Worm (Caenorhabditis elegans): ENCODE results near the gene F38B7.3.

The F38B7.3 gene

ce11 chrV:11531831-11532534, 16.9 kb upstream of the F38B7.3 start (continued):
- TF ChIP-seq egl-27 (tag; optimal IDR thresholded peaks at IDR 0.05) (peak; percentile 80 to 84), unc-62 (GFP tag; optimal IDR thresholded peaks at IDR 0.05) (no peak), isw-1 (GFP tag; IDR thresholded peaks at IDR 0.05) (no peak; the same call in 1 of the 2 replicates), ceh-63 (GFP tag; optimal IDR thresholded peaks at IDR 0.05) (no peak), mep-1 (tag; optimal IDR thresholded peaks at IDR 0.05) (peak; percentile 74), lin-13 (GFP tag; optimal IDR thresholded peaks at IDR 0.05) (peak; percentile 75), F16B12.6 (tag; optimal IDR thresholded peaks at IDR 0.05) (no peak), zip-4 (GFP tag; optimal IDR thresholded peaks at IDR 0.05) (no peak), nhr-28 (tag; optimal IDR thresholded peaks at IDR 0.05) (no peak), mab-9 (GFP tag; IDR thresholded peaks at IDR 0.05) (no peak), fkh-10 (GFP tag; optimal IDR thresholded peaks at IDR 0.05) (no peak), nhr-11 (tag; optimal IDR thresholded peaks at IDR 0.05) (peak; percentile 30), vab-15 (tag; optimal IDR thresholded peaks at IDR 0.05) (peak; percentile 52), xbp-1 (tag; optimal IDR thresholded peaks at IDR 0.05) (peak; percentile 66), elt-3 (tag; optimal IDR thresholded peaks at IDR 0.05) (peak in 5 of 6 experiments; percentile 23 to 82 (median 69)), lsy-2 (tag; optimal IDR thresholded peaks at IDR 0.05) (peak; percentile 67 to 92), nhr-76 (tag; optimal IDR thresholded peaks at IDR 0.05) (no peak), ets-5 (GFP tag; IDR thresholded peaks at IDR 0.05) (no peak), egl-13 (tag; optimal IDR thresholded peaks at IDR 0.05) (no peak), aha-1 (tag; optimal IDR thresholded peaks at IDR 0.05) (no peak), mef-2 (tag; optimal IDR thresholded peaks at IDR 0.05) (peak; percentile 24), hpl-2 (GFP tag; optimal IDR thresholded peaks at IDR 0.05) (peak; percentile 20), lin-14 (GFP tag; optimal IDR thresholded peaks at IDR 0.05) (peak; percentile 97), skn-1 (tag; optimal IDR thresholded peaks at IDR 0.05) (peak; percentile 62), jun-1 (tag; optimal IDR thresholded peaks at IDR 0.05) (peak; percentile 58), nhr-85 (tag) (peak; percentile 99), ama-1 (optimal IDR thresholded peaks at IDR 0.05) (no peak), rnt-1 (tag; optimal IDR thresholded peaks at IDR 0.05) (peak; percentile 79), dsc-1 (tag; optimal IDR thresholded peaks at IDR 0.05) (peak; percentile 97), aly-2 (tag; optimal IDR thresholded peaks at IDR 0.05) (no peak), nhr-19 (GFP tag; conservative IDR thresholded peaks at IDR 0.05) (peak; percentile 84), nhr-90 (tag; optimal IDR thresholded peaks at IDR 0.05; ENCODE audit: poor library complexity) (peak; percentile 88), C34B4.2 (tag; optimal IDR thresholded peaks at IDR 0.05) (no peak), grh-1 (GFP tag; IDR thresholded peaks at IDR 0.05) (peak; percentile 77), tlp-1 (tag; optimal IDR thresholded peaks at IDR 0.05) (no peak), unc-30 (tag; optimal IDR thresholded peaks at IDR 0.05) (no peak), sptf-1 (tag; optimal IDR thresholded peaks at IDR 0.05) (no peak), zag-1 (tag; optimal IDR thresholded peaks at IDR 0.05) (no peak), hlh-17 (GFP tag; optimal IDR thresholded peaks at IDR 0.05; ENCODE audit: borderline replicate concordance) (no peak), efl-1 (optimal IDR thresholded peaks at IDR 0.05) (peak; percentile 56 to 57), efl-1 (GFP tag; optimal IDR thresholded peaks at IDR 0.05 in 1 of 2) (peak; percentile 26 to 95), ceh-90 (tag; optimal IDR thresholded peaks at IDR 0.05) (no peak), nhr-12 (tag; optimal IDR thresholded peaks at IDR 0.05) (no peak), pag-3 (tag; optimal IDR thresholded peaks at IDR 0.05; ENCODE audit: borderline replicate concordance, insufficient read depth) (peak; percentile 38), fkh-4 (tag; optimal IDR thresholded peaks at IDR 0.05; ENCODE audit: borderline replicate concordance) (peak; percentile 72), C04F5.9 (tag; optimal IDR thresholded peaks at IDR 0.05) (peak; percentile 2), sup-37 (GFP tag; optimal IDR thresholded peaks at IDR 0.05) (peak; percentile 51), ztf-4 (tag; optimal IDR thresholded peaks at IDR 0.05) (peak; percentile 2), fkh-8 (tag; optimal IDR thresholded peaks at IDR 0.05) (no peak), snpc-4 (tag; optimal IDR thresholded peaks at IDR 0.05) (peak; percentile 36), ceh-88 (GFP tag; IDR thresholded peaks at IDR 0.05) (0 out of 2 replicates have a peak, but pooled peaks have one; percentile 23), C16A3.4 (tag; optimal IDR thresholded peaks at IDR 0.05) (peak; percentile 83)
